Fruit fly (Drosophila melanogaster) whole organism, embryonic: ENCODE results near the gene CG14221.

Experiments used
- C15 ChIP-seq: fragments of 200-800 bp; sonication (Bioruptor generic); IDR thresholded peaks from 3 replicates; pipeline ENCODE4 v1.3.6; 2022; ENCODE audit warnings: missing biosample characterization, missing genetic modification characterization
- CG10321 ChIP-seq: fragments of 200-800 bp; sonication (Bioruptor generic); IDR thresholded peaks from 2 replicates; pipeline ENCODE4 v1.3.6; 2022; ENCODE audit warnings: missing biosample characterization, missing genetic modification characterization
- CG11456 ChIP-seq: fragments of 200-800 bp; sonication (Bioruptor generic); IDR thresholded peaks from 3 replicates; pipeline ENCODE4 v1.3.6; 2022; ENCODE audit warnings: missing biosample characterization, missing genetic modification characterization
- CG12071 ChIP-seq: fragments of 200-800 bp; sonication (Bioruptor generic); optimal IDR thresholded peaks from 3 replicates; lab custom pipeline; 2018; ENCODE audit warnings: missing biosample characterization, mild to moderate bottlenecking, missing genetic modification characterization
- CG17359 ChIP-seq: fragments of 200-800 bp; sonication (Bioruptor generic); optimal IDR thresholded peaks from 3 replicates; lab custom pipeline; 2018; ENCODE audit warnings: missing biosample characterization, mild to moderate bottlenecking, missing genetic modification characterization, moderate library complexity
- CG17802 ChIP-seq: fragments of 200-800 bp; sonication (Bioruptor generic); optimal IDR thresholded peaks from 2 replicates; lab custom pipeline; 2018; ENCODE audit warnings: missing biosample characterization, mild to moderate bottlenecking, missing genetic modification characterization, moderate library complexity
- CG17829 ChIP-seq: fragments of 200-800 bp; optimal IDR thresholded peaks from 2 replicates; lab custom pipeline; 2019; ENCODE audit warnings: missing biosample characterization, mild to moderate bottlenecking, missing genetic modification characterization, moderate library complexity
- CG17912 ChIP-seq: fragments of 200-800 bp; sonication (Bioruptor generic); optimal IDR thresholded peaks from 2 replicates; lab custom pipeline; 2018; ENCODE audit warnings: missing biosample characterization, mild to moderate bottlenecking, missing genetic modification characterization
- CG2116 ChIP-seq: fragments of 200-800 bp; sonication (Bioruptor generic); optimal IDR thresholded peaks from 3 replicates; lab custom pipeline; 2018; ENCODE audit warnings: missing biosample characterization, mild to moderate bottlenecking, missing genetic modification characterization
- CG2120 ChIP-seq: fragments of 200-800 bp; sonication (Bioruptor generic); optimal IDR thresholded peaks from 3 replicates; lab custom pipeline; 2016; ENCODE audit warnings: missing biosample characterization, missing genetic modification characterization
- CG30020 ChIP-seq: fragments of 200-800 bp; optimal IDR thresholded peaks from 2 replicates; lab custom pipeline; 2019; ENCODE audit warnings: missing biosample characterization, mild to moderate bottlenecking, missing genetic modification characterization, moderate library complexity
- CG3163 ChIP-seq: fragments of 200-800 bp; sonication (Bioruptor generic); optimal IDR thresholded peaks from 3 replicates; lab custom pipeline; 2016; ENCODE audit warnings: missing biosample characterization, missing genetic modification characterization
- CG32767 ChIP-seq: fragments of 200-800 bp; sonication (Bioruptor generic); IDR thresholded peaks from 2 replicates; pipeline ENCODE4 v1.3.6; 2022; ENCODE audit warnings: missing biosample characterization, missing genetic modification characterization
- CG42726 ChIP-seq: fragments of 200-800 bp; sonication (Bioruptor generic); IDR thresholded peaks from 2 replicates; pipeline ENCODE4 v1.3.6; 2022; ENCODE audit warnings: missing biosample characterization, missing genetic modification characterization; ENCODE audit not compliant: partially characterized antibody
- CG4424 ChIP-seq: fragments of 200-800 bp; sonication (Bioruptor generic); optimal IDR thresholded peaks from 3 replicates; lab custom pipeline; 2016; ENCODE audit warnings: missing biosample characterization, missing genetic modification characterization
- CG4730 ChIP-seq: fragments of 200-800 bp; sonication (Bioruptor generic); IDR thresholded peaks from 2 replicates; pipeline ENCODE4 v1.3.6; 2022; ENCODE audit warnings: missing biosample characterization, missing genetic modification characterization
- CG6175 ChIP-seq: fragments of 200-800 bp; sonication (Bioruptor generic); IDR thresholded peaks from 3 replicates; pipeline ENCODE4 v1.3.6; 2022; ENCODE audit warnings: missing biosample characterization, missing genetic modification characterization
- CG7271 ChIP-seq: fragments of 200-800 bp; sonication (Bioruptor generic); optimal IDR thresholded peaks from 2 replicates; lab custom pipeline; 2018; ENCODE audit warnings: missing biosample characterization, mild to moderate bottlenecking, missing genetic modification characterization, moderate library complexity
- CG7357 ChIP-seq: fragments of 200-800 bp; sonication (Bioruptor generic); IDR thresholded peaks from 3 replicates; pipeline ENCODE4 v1.3.6; 2022; ENCODE audit warnings: missing biosample characterization, missing genetic modification characterization
- CG7556 ChIP-seq: fragments of 200-800 bp; sonication (Bioruptor generic); optimal IDR thresholded peaks from 2 replicates; lab custom pipeline; 2017; ENCODE audit warnings: missing biosample characterization, mild to moderate bottlenecking, missing genetic modification characterization
- CG7987 ChIP-seq: fragments of 200-800 bp; sonication (Bioruptor generic); optimal IDR thresholded peaks from 2 replicates; lab custom pipeline; 2018; ENCODE audit warnings: missing biosample characterization, mild to moderate bottlenecking, missing genetic modification characterization, moderate library complexity
- Dek ChIP-seq: fragments of 200-800 bp; sonication (Bioruptor generic); optimal IDR thresholded peaks from 3 replicates; lab custom pipeline; 2019; ENCODE audit warnings: missing biosample characterization, mild to moderate bottlenecking, missing genetic modification characterization, moderate library complexity
- Fer1 ChIP-seq: fragments of 200-800 bp; sonication (Bioruptor generic); optimal IDR thresholded peaks from 2 replicates; lab custom pipeline; 2017; ENCODE audit warnings: missing biosample characterization, mild to moderate bottlenecking, missing genetic modification characterization
- H2.0 ChIP-seq: fragments of 200-800 bp; sonication (Bioruptor generic); IDR thresholded peaks from 2 replicates; pipeline ENCODE4 v1.3.6; 2022; ENCODE audit warnings: missing biosample characterization, missing genetic modification characterization
- HLH54F ChIP-seq: fragments of 200-800 bp; sonication (Bioruptor generic); optimal IDR thresholded peaks from 3 replicates; lab custom pipeline; 2016; ENCODE audit warnings: missing biosample characterization, missing genetic modification characterization
- Lim3 ChIP-seq: fragments of 200-800 bp; sonication (Bioruptor generic); IDR thresholded peaks from 2 replicates; pipeline ENCODE4 v1.3.6; 2022; ENCODE audit warnings: missing biosample characterization, missing genetic modification characterization
- MESR4 ChIP-seq: fragments of 200-800 bp; sonication (Bioruptor generic); optimal IDR thresholded peaks from 2 replicates; lab custom pipeline; 2018; ENCODE audit warnings: missing biosample characterization, mild to moderate bottlenecking, missing genetic modification characterization, moderate library complexity
- Med ChIP-seq: fragments of 200-800 bp; sonication (Bioruptor generic); peaks from one replicate; lab custom pipeline; 2016; ENCODE audit warnings: missing biosample characterization, missing genetic modification characterization, mild to moderate bottlenecking, inconsistent platforms, moderate library complexity
- Meics ChIP-seq: fragments of 200-800 bp; sonication (Bioruptor generic); optimal IDR thresholded peaks from 2 replicates; lab custom pipeline; 2017; ENCODE audit warnings: missing biosample characterization, mild to moderate bottlenecking, missing genetic modification characterization
- Myb ChIP-seq: fragments of 200-800 bp; sonication (Bioruptor generic); optimal IDR thresholded peaks from 2 replicates; lab custom pipeline; 2016; ENCODE audit warnings: missing biosample characterization, missing genetic modification characterization
- Oaz ChIP-seq: fragments of 200-800 bp; sonication (Bioruptor generic); IDR thresholded peaks from 2 replicates; pipeline ENCODE4 v1.3.6; 2022; ENCODE audit warnings: missing biosample characterization, missing genetic modification characterization
- Sin3A ChIP-seq: fragments of >200 bp; optimal IDR thresholded peaks from 2 replicates; lab custom pipeline; 2018
- Ssrp ChIP-seq: fragments of 200-800 bp; sonication (Bioruptor generic); optimal IDR thresholded peaks from 2 replicates; lab custom pipeline; 2018; ENCODE audit warnings: missing biosample characterization, mild to moderate bottlenecking, missing genetic modification characterization, moderate library complexity
- az2 ChIP-seq: fragments of 200-800 bp; sonication (Bioruptor generic); optimal IDR thresholded peaks from 3 replicates; lab custom pipeline; 2016; ENCODE audit warnings: missing biosample characterization, missing genetic modification characterization
- bsh ChIP-seq, 2 experiments: fragments of 200-800 bp; sonication (Bioruptor generic); optimal IDR thresholded peaks; 2 replicates each; lab custom pipeline; 2017 to 2018; ENCODE audit warnings: mild to moderate bottlenecking in 2 of 2, missing biosample characterization in 2 of 2, missing genetic modification characterization in 2 of 2, moderate library complexity in 1 of 2
- corto ChIP-seq: fragments of 200-800 bp; sonication (Bioruptor generic); optimal IDR thresholded peaks from 2 replicates; lab custom pipeline; 2016; ENCODE audit warnings: missing biosample characterization, mild to moderate bottlenecking, missing genetic modification characterization, moderate library complexity
- crp ChIP-seq, 2 experiments: fragments of 200-800 bp; sonication (Bioruptor generic); optimal IDR thresholded peaks; 2 replicates in 1 of 2; 3 replicates in 1 of 2; lab custom pipeline; 2017; ENCODE audit warnings: missing biosample characterization in 2 of 2, missing genetic modification characterization in 2 of 2, mild to moderate bottlenecking in 1 of 2, moderate library complexity in 1 of 2
- emc ChIP-seq: fragments of 200-800 bp; sonication (Bioruptor generic); optimal IDR thresholded peaks from 2 replicates; lab custom pipeline; 2016; ENCODE audit warnings: missing biosample characterization, missing genetic modification characterization
- eve ChIP-seq, 2 experiments: fragments of >200 bp; optimal IDR thresholded peaks; 2 replicates each; lab custom pipeline; 2017; ENCODE audit warnings: missing biosample characterization in 2 of 2, missing genetic modification characterization in 2 of 2
- fd96Cb ChIP-seq: fragments of 200-800 bp; sonication (Bioruptor generic); optimal IDR thresholded peaks from 2 replicates; lab custom pipeline; 2018; ENCODE audit warnings: missing biosample characterization, mild to moderate bottlenecking, missing genetic modification characterization, moderate library complexity
- hbn ChIP-seq: fragments of 200-800 bp; sonication (Bioruptor generic); IDR thresholded peaks from 2 replicates; pipeline ENCODE4 v1.3.6; 2022; ENCODE audit warnings: missing biosample characterization, missing genetic modification characterization; ENCODE audit not compliant: partially characterized antibody
- jumu ChIP-seq: fragments of 200-800 bp; sonication (Bioruptor generic); optimal IDR thresholded peaks from 3 replicates; lab custom pipeline; 2016; ENCODE audit warnings: missing biosample characterization, missing genetic modification characterization
- ken ChIP-seq: fragments of 200-800 bp; sonication (Bioruptor generic); IDR thresholded peaks from 3 replicates; pipeline ENCODE4 v1.3.6; 2022; ENCODE audit warnings: missing biosample characterization, missing genetic modification characterization
- oc ChIP-seq: fragments of 200-800 bp; sonication (Bioruptor generic); optimal IDR thresholded peaks from 2 replicates; lab custom pipeline; 2018; ENCODE audit warnings: missing biosample characterization, mild to moderate bottlenecking, missing genetic modification characterization, moderate library complexity
- pfk ChIP-seq: fragments of 200-800 bp; sonication (Bioruptor generic); optimal IDR thresholded peaks from 2 replicates; lab custom pipeline; 2018; ENCODE audit warnings: missing biosample characterization, mild to moderate bottlenecking, missing genetic modification characterization, moderate library complexity
- pzg ChIP-seq: fragments of 200-800 bp; sonication (Bioruptor generic); optimal IDR thresholded peaks from 3 replicates; lab custom pipeline; 2018; ENCODE audit warnings: missing biosample characterization, mild to moderate bottlenecking, missing genetic modification characterization, moderate library complexity
- row ChIP-seq: fragments of 200-800 bp; sonication (Bioruptor generic); IDR thresholded peaks from 3 replicates; pipeline ENCODE4 v1.3.6; 2022; ENCODE audit warnings: missing biosample characterization, missing genetic modification characterization
- sim ChIP-seq: fragments of 200-800 bp; sonication (Bioruptor generic); IDR thresholded peaks from 2 replicates; pipeline ENCODE4 v1.3.6; 2022; ENCODE audit warnings: missing biosample characterization, missing genetic modification characterization
- slou ChIP-seq: fragments of 200-800 bp; sonication (Bioruptor generic); optimal IDR thresholded peaks from 3 replicates; lab custom pipeline; 2016; ENCODE audit warnings: missing biosample characterization, missing genetic modification characterization
- sna ChIP-seq: fragments of 200-800 bp; sonication (Bioruptor generic); IDR thresholded peaks from 2 replicates; pipeline ENCODE4 v1.3.6; 2022; ENCODE audit warnings: missing biosample characterization, missing genetic modification characterization; ENCODE audit not compliant: partially characterized antibody
- vnd ChIP-seq: fragments of 200-800 bp; sonication (Bioruptor generic); IDR thresholded peaks from 3 replicates; pipeline ENCODE4 v1.3.6; 2022; ENCODE audit warnings: missing biosample characterization, missing genetic modification characterization; ENCODE audit not compliant: partially characterized antibody

Gene CG14221

DNA sequence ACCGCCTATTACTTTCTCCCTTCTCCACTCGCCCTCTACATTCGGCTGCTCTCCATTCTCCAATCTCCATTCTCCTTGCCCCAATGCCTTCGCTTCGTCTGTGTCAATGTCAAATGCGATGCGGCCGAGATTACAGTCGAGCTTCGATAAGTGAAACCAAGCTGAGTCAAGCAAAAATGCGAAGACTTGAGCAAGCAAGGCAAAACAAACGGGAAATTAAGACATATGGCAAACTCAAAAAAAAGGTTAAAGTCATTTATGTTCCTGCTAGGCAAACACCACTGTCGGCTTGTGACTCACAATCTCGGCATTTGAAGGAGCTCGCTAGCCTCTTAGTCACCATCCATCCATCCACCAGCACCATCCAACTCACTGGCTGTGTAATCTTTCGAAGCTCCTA lies 47.4 kb upstream of the CG14221 start (continued):
- TF ChIP-seq CG7987 (GFP tag; lab: Kevin White, UChicago) (peak; percentile 86), CG7271 (tag; lab: Kevin White, UChicago) (peak; percentile 59), Fer1 (peak; percentile 91), CG7556 (GFP tag; lab: Kevin White, UChicago) (peak; percentile 95), Sin3A (lab: Kevin White, UChicago) (no peak), CG17802 (tag; lab: Kevin White, UChicago) (peak; percentile 81), emc (GFP tag; lab: Kevin White, UChicago) (peak; percentile 78), hbn (GFP tag; lab: Robert Waterston, UW) (no peak), vnd (GFP tag; lab: Robert Waterston, UW) (no peak), pzg (GFP tag; lab: Kevin White, UChicago) (peak; percentile 19), Myb (peak; percentile 90), bsh (GFP tag; optimal IDR thresholded peaks at IDR 0.05; lab: Kevin White, UChicago) (peak; percentile 97 to 98), sim (GFP tag; lab: Robert Waterston, UW) (peak; percentile 73), ken (peak; percentile 97), oc (peak; percentile 97), slou (GFP tag; lab: Kevin White, UChicago) (peak; percentile 90), CG30020 (tag; lab: Kevin White, UChicago) (peak; percentile 81), Ssrp (tag; lab: Kevin White, UChicago) (peak; percentile 95), corto (GFP tag; lab: Kevin White, UChicago) (peak; percentile 98), Meics (peak; percentile 91), HLH54F (peak; percentile 96), Med (GFP tag; lab: Kevin White, UChicago) (peak; percentile 100), MESR4 (GFP tag; lab: Kevin White, UChicago) (peak; percentile 54), crp (GFP tag; optimal IDR thresholded peaks at IDR 0.05; lab: Kevin White, UChicago) (peak in 1 of 2 experiments; percentile 64), CG6175 (GFP tag; lab: Robert Waterston, UW) (peak; percentile 89), CG17912 (GFP tag; lab: Kevin White, UChicago) (peak; percentile 96), az2 (peak; percentile 98), Dek (tag; lab: Kevin White, UChicago) (peak; percentile 94), Lim3 (peak; percentile 83), row (GFP tag; lab: Robert Waterston, UW) (peak; percentile 98), fd96Cb (tag; lab: Kevin White, UChicago) (peak; percentile 93), eve (GFP tag; optimal IDR thresholded peaks at IDR 0.05; lab: Kevin White, UChicago) (peak in 1 of 2 experiments; percentile 55), CG32767 (peak; percentile 88), CG2116 (GFP tag; lab: Kevin White, UChicago) (peak; percentile 74), CG3163 (peak; percentile 89), CG42726 (GFP tag; lab: Robert Waterston, UW) (no peak), CG11456 (GFP tag; lab: Robert Waterston, UW) (peak; percentile 96), CG17829 (peak; percentile 94), CG4730 (GFP tag; lab: Robert Waterston, UW) (peak; percentile 90), Oaz (GFP tag; lab: Robert Waterston, UW) (peak; percentile 92), sna (GFP tag; lab: Robert Waterston, UW) (no peak), C15 (GFP tag; lab: Robert Waterston, UW) (peak; percentile 77), CG10321 (GFP tag; lab: Robert Waterston, UW) (peak; percentile 78), H2.0 (GFP tag; lab: Robert Waterston, UW) (peak; percentile 97), CG2120 (GFP tag; lab: Kevin White, UChicago) (peak; percentile 98), CG12071 (peak; percentile 91), pfk (GFP tag; lab: Kevin White, UChicago) (peak; percentile 13), jumu (peak; percentile 98), CG7357 (GFP tag; lab: Robert Waterston, UW) (peak; percentile 87), CG17359 (tag; lab: Kevin White, UChicago) (peak; percentile 93), CG4424 (peak; percentile 94)
